Worm (Caenorhabditis elegans) whole organism, young adult: ENCODE results near the gene nas-9.

Experiments
- ceh-40 ChIP-seq: fragments of 200-800 bp; sonication (Bioruptor generic); IDR thresholded peaks from 2 replicates; pipeline ENCODE4 v1.3.6; 2022; ENCODE audit warnings: missing genetic modification characterization, missing compliant biosample characterization
- fkh-3 ChIP-seq: sonication (generic microtip); optimal IDR thresholded peaks from 2 replicates; lab custom pipeline; 2016; ENCODE audit warnings: mild to moderate bottlenecking, missing genetic modification characterization, missing compliant biosample characterization
- gei-17 ChIP-seq: fragments of 200-800 bp; sonication (Bioruptor generic); optimal IDR thresholded peaks from 2 replicates; lab custom pipeline; 2018; ENCODE audit warnings: mild to moderate bottlenecking, missing genetic modification characterization, missing compliant biosample characterization
- him-1 ChIP-seq: sonication (generic microtip); optimal IDR thresholded peaks from 2 replicates; lab custom pipeline; 2016; ENCODE audit warnings: missing genotype, missing genetic modification reagents, missing genetic modification characterization, missing compliant biosample characterization
- lir-1 ChIP-seq: fragments of 200-800 bp; sonication (Bioruptor generic); conservative IDR thresholded peaks from 2 replicates; pipeline ENCODE4 v1.3.6; 2022; ENCODE audit warnings: missing genetic modification reagents, missing genetic modification characterization, missing compliant biosample characterization
- nhr-90 ChIP-seq: sonication (generic microtip); optimal IDR thresholded peaks from 2 replicates; lab custom pipeline; 2016; ENCODE audit warnings: missing genotype, mild to moderate bottlenecking, missing genetic modification characterization, missing compliant biosample characterization
- snpc-1.3 ChIP-seq: sonication (generic microtip); optimal IDR thresholded peaks from 2 replicates; lab custom pipeline; 2017; ENCODE audit warnings: missing genetic modification characterization, mild to moderate bottlenecking, missing compliant biosample characterization, antibody characterized with exemption, moderate library complexity, missing genotype, missing genetic modification reagents; ENCODE audit not compliant: insufficient read depth
- snpc-4 ChIP-seq, 5 experiments: fragments of 150-350 bp in 1 of 5; sonication (generic microtip) in 4 of 5; optimal IDR thresholded peaks; 2 replicates each; lab custom pipeline; 2014 to 2018; ENCODE audit warnings: missing genetic modification characterization in 5 of 5, missing biosample characterization in 3 of 5, antibody characterized with exemption in 2 of 5, mild to moderate bottlenecking in 2 of 5, missing compliant biosample characterization in 2 of 5, missing genotype in 2 of 5, moderate library complexity in 2 of 5, missing genetic modification reagents in 1 of 5
- sptf-2 ChIP-seq: fragments of 200-800 bp; sonication (Bioruptor generic); optimal IDR thresholded peaks from 2 replicates; lab custom pipeline; 2018; ENCODE audit warnings: mild to moderate bottlenecking, missing genetic modification characterization, missing compliant biosample characterization

ce11 chrV:4864330-4864729, 24.5 kb upstream of the nas-9 start:
- TF ChIP-seq snpc-1.3 (tag; lab: Kevin White, UChicago) (no peak), nhr-90 (tag; lab: Kevin White, UChicago) (no peak), fkh-3 (tag; lab: Kevin White, UChicago) (no peak), snpc-4 (GFP tag; optimal IDR thresholded peaks at IDR 0.05; lab: Kevin White, UChicago) (no peak), snpc-4 (tag; optimal IDR thresholded peaks at IDR 0.05; lab: Kevin White, UChicago) (no peak), lir-1 (no peak), gei-17 (GFP tag; lab: Kevin White, UChicago) (no peak), sptf-2 (GFP tag; lab: Kevin White, UChicago) (no peak), ceh-40 (no peak), him-1 (tag; lab: Kevin White, UChicago) (no peak)
